1 worm cellular context compared by ENCODE assay signal in the genomic region with DNA sequence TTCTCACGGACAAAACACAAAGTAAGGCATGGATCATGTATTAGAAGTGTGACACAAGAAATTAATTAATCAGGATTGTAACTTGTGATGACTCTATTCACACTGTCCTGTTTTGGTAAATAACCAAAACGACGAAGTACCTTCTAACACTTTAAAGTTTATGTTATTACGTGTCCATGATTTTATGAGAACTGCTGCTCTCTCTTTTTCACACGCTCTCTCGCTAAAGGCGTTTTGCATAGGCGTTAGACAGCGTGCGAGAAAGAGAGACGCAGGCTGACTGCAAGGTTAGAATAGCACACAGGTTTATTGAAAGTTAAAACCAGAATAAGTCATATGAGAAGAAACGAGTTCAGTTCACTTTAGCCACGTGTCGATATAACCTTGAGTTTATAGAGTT.
TF ChIP-seq lines count a peak whose summit lies in the region.

No protein-coding gene starts in this region.

TF ChIP-seq in whole organism, L1 larva, 84 proteins besides CTCF, POLR2A, EP300 and RAD21 (continued from another document):
- TF ChIP-seq nhr-71 (tag; optimal IDR thresholded peaks at IDR 0.05; lab: Kevin White, UChicago) (peak; percentile 82), zag-1 (tag; optimal IDR thresholded peaks at IDR 0.05; lab: Kevin White, UChicago) (no peak), nhr-85 (tag; lab: Kevin White, UChicago) (peak; percentile 98), sox-4 (tag; optimal IDR thresholded peaks at IDR 0.05; lab: Kevin White, UChicago) (no peak), lin-39 (tag; optimal IDR thresholded peaks at IDR 0.05; lab: Kevin White, UChicago) (no peak), unc-62 (GFP tag; optimal IDR thresholded peaks at IDR 0.05; lab: Kevin White, UChicago) (no peak), nhr-76 (tag; optimal IDR thresholded peaks at IDR 0.05; lab: Kevin White, UChicago) (no peak), fkh-10 (GFP tag; optimal IDR thresholded peaks at IDR 0.05; lab: Kevin White, UChicago) (no peak), mep-1 (tag; optimal IDR thresholded peaks at IDR 0.05; lab: Kevin White, UChicago) (peak; percentile 42)
TF ChIP-seq in whole organism, L1 larva: peak in this region for 28.
